Worm (Caenorhabditis elegans) whole organism, young adult: ENCODE results near the gene vem-1.

ENCODE experiments used
- dpff-1 ChIP-seq: sonication (generic microtip); optimal IDR thresholded peaks from 2 replicates; lab custom pipeline; 2017; ENCODE audit warnings: mild to moderate bottlenecking, missing genetic modification characterization, missing compliant biosample characterization
- gei-17 ChIP-seq: fragments of 200-800 bp; sonication (Bioruptor generic); optimal IDR thresholded peaks from 2 replicates; lab custom pipeline; 2018; ENCODE audit warnings: mild to moderate bottlenecking, missing genetic modification characterization, missing compliant biosample characterization
- hmg-20 ChIP-seq: fragments of 200-800 bp; sonication (Bioruptor generic); IDR thresholded peaks from 2 replicates; pipeline ENCODE4 v1.3.6; 2022; ENCODE audit warnings: missing genetic modification reagents, missing genetic modification characterization, missing compliant biosample characterization
- madf-3 ChIP-seq: fragments of 200-800 bp; sonication (Bioruptor generic); IDR thresholded peaks from 2 replicates; pipeline ENCODE4 v1.3.6; 2022; ENCODE audit warnings: missing genetic modification reagents, missing genetic modification characterization, missing compliant biosample characterization
- snpc-4 ChIP-seq, 5 experiments: fragments of 150-350 bp in 1 of 5; sonication (generic microtip) in 4 of 5; optimal IDR thresholded peaks; 2 replicates each; lab custom pipeline; 2014 to 2018; ENCODE audit warnings: missing genetic modification characterization in 5 of 5, missing biosample characterization in 3 of 5, antibody characterized with exemption in 2 of 5, mild to moderate bottlenecking in 2 of 5, missing compliant biosample characterization in 2 of 5, missing genotype in 2 of 5, moderate library complexity in 2 of 5, missing genetic modification reagents in 1 of 5
- xnd-1 ChIP-seq: sonication (generic microtip); optimal IDR thresholded peaks from 2 replicates; lab custom pipeline; 2016; ENCODE audit warnings: missing genotype, missing genetic modification reagents, missing genetic modification characterization, missing compliant biosample characterization

- no peak for TF ChIP-seq gei-17 (GFP tag; lab: Kevin White, UChicago)
- TF ChIP-seq madf-3 (GFP tag; lab: Robert Waterston, UW): no peak
- no peak for TF ChIP-seq dpff-1 (tag; lab: Kevin White, UChicago)
- TF ChIP-seq hmg-20 (GFP tag; lab: Robert Waterston, UW): no peak
- TF ChIP-seq snpc-4 (GFP tag; optimal IDR thresholded peaks at IDR 0.05; lab: Kevin White, UChicago): no peak
- TF ChIP-seq snpc-4 (tag; optimal IDR thresholded peaks at IDR 0.05; lab: Kevin White, UChicago): no peak
- no peak for TF ChIP-seq xnd-1 (tag; lab: Kevin White, UChicago)
Measured at ce11 chrX:8117827-8118317, 29.5 kb upstream of the vem-1 start.
